Worm (Caenorhabditis elegans): ENCODE data around the gene ceh-43.
A peak's percentile ranks its signal among the peaks of the same experiment; 100 is the strongest.

Gene ceh-43

DNA sequence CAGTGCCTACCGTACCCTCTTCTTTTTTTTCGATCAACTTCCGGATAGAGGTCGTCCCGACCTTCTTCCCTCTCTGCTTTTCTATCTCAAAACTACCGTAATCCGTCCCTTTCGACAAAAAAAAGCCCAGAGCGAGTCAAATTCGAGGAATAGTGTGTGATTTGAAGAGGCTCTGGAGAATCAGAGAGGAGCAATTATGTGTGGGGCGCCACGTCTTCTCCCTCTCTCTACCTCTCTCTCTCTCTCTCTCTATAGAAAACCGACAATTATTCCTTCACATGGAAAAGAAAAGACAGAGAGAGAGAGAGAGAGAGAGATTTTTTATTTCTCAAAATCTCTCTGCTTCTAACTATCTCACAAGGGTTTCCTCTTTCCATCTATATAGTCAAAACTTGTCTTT is 6.8 kb upstream of the ceh-43 start:
- TF ChIP-seq C34B4.2 (tag; optimal IDR thresholded peaks at IDR 0.05) (no peak), nhr-90 (tag; optimal IDR thresholded peaks at IDR 0.05; ENCODE audit: poor library complexity) (no peak), unc-62 (GFP tag; optimal IDR thresholded peaks at IDR 0.05) (no peak), irx-1 (tag; optimal IDR thresholded peaks at IDR 0.05) (no peak), ama-1 (optimal IDR thresholded peaks at IDR 0.05) (no peak), unc-130 (tag; optimal IDR thresholded peaks at IDR 0.05) (no peak), zip-4 (GFP tag; optimal IDR thresholded peaks at IDR 0.05) (no peak), lin-13 (GFP tag; optimal IDR thresholded peaks at IDR 0.05) (no peak), ets-5 (GFP tag; IDR thresholded peaks at IDR 0.05) (no peak), hpl-2 (GFP tag; optimal IDR thresholded peaks at IDR 0.05) (no peak), nhr-85 (tag) (peak; percentile 96), nhr-71 (tag; optimal IDR thresholded peaks at IDR 0.05) (peak; percentile 64), nhr-28 (tag; optimal IDR thresholded peaks at IDR 0.05) (no peak), tbx-2 (tag; optimal IDR thresholded peaks at IDR 0.05) (peak; percentile 1), ces-1 (GFP tag; optimal IDR thresholded peaks at IDR 0.05) (no peak), hlh-17 (GFP tag; optimal IDR thresholded peaks at IDR 0.05; ENCODE audit: borderline replicate concordance) (no peak), hlh-4 (tag; optimal IDR thresholded peaks at IDR 0.05) (no peak), efl-3 (GFP tag; optimal IDR thresholded peaks at IDR 0.05) (no peak), lsy-2 (tag; optimal IDR thresholded peaks at IDR 0.05) (peak; percentile 63 to 85), nhr-47 (tag; optimal IDR thresholded peaks at IDR 0.05) (peak; percentile 36), mep-1 (tag; optimal IDR thresholded peaks at IDR 0.05) (peak; percentile 53), pax-3 (tag; optimal IDR thresholded peaks at IDR 0.05) (peak; percentile 2), lin-39 (tag; optimal IDR thresholded peaks at IDR 0.05) (no peak), aly-2 (tag; optimal IDR thresholded peaks at IDR 0.05) (no peak), lin-35 (GFP tag; optimal IDR thresholded peaks at IDR 0.05) (no peak), nhr-237 (tag; optimal IDR thresholded peaks at IDR 0.05) (no peak), ceh-90 (tag; optimal IDR thresholded peaks at IDR 0.05) (no peak), ztf-11 (tag; optimal IDR thresholded peaks at IDR 0.05) (no peak), swsn-7 (tag; optimal IDR thresholded peaks at IDR 0.05) (peak; percentile 57), snpc-4 (tag; optimal IDR thresholded peaks at IDR 0.05) (no peak), rnt-1 (tag; optimal IDR thresholded peaks at IDR 0.05) (no peak), nhr-19 (GFP tag; conservative IDR thresholded peaks at IDR 0.05) (peak; percentile 23; the same call in 1 of the 2 replicates), grh-1 (GFP tag; IDR thresholded peaks at IDR 0.05) (peak; percentile 81), unc-98 (GFP tag; IDR thresholded peaks at IDR 0.05) (no peak), nhr-84 (tag; optimal IDR thresholded peaks at IDR 0.05) (no peak), F16B12.6 (tag; optimal IDR thresholded peaks at IDR 0.05) (no peak), C04F5.9 (tag; optimal IDR thresholded peaks at IDR 0.05) (no peak), elt-3 (tag; optimal IDR thresholded peaks at IDR 0.05) (no peak), elt-2 (tag; optimal IDR thresholded peaks at IDR 0.05) (no peak), Y116A8C.19 (tag; optimal IDR thresholded peaks at IDR 0.05; ENCODE audit: borderline replicate concordance) (no peak), lir-3 (tag; optimal IDR thresholded peaks at IDR 0.05; ENCODE audit: poor library complexity) (no peak), lin-15B (tag; optimal IDR thresholded peaks at IDR 0.05) (no peak), snu-23 (GFP tag; optimal IDR thresholded peaks at IDR 0.05) (peak; percentile 28), ceh-82 (tag; optimal IDR thresholded peaks at IDR 0.05) (no peak), tlp-1 (tag; optimal IDR thresholded peaks at IDR 0.05) (no peak), lin-14 (GFP tag; optimal IDR thresholded peaks at IDR 0.05) (peak; percentile 72), unc-86 (tag; optimal IDR thresholded peaks at IDR 0.05) (peak; percentile 23), dsc-1 (tag; optimal IDR thresholded peaks at IDR 0.05) (no peak), sptf-1 (tag; optimal IDR thresholded peaks at IDR 0.05) (no peak), blmp-1 (tag; optimal IDR thresholded peaks at IDR 0.05) (peak; percentile 2), vab-15 (tag; optimal IDR thresholded peaks at IDR 0.05) (no peak), nhr-76 (tag; optimal IDR thresholded peaks at IDR 0.05) (no peak), ceh-63 (GFP tag; optimal IDR thresholded peaks at IDR 0.05) (no peak), fkh-8 (tag; optimal IDR thresholded peaks at IDR 0.05) (peak; percentile 44)
